Fruit fly (Drosophila melanogaster) whole organism, embryonic: ENCODE measurements around the gene UQCR-6.4L.

ENCODE experiments used
- Abd-B ChIP-seq: fragments of 200-800 bp; sonication (Bioruptor generic); optimal IDR thresholded peaks from 2 replicates; lab custom pipeline; 2018; ENCODE audit warnings: missing biosample characterization, mild to moderate bottlenecking, missing genetic modification characterization, moderate library complexity
- Aef1 ChIP-seq: fragments of 200-800 bp; sonication (Bioruptor generic); IDR thresholded peaks from 3 replicates; pipeline ENCODE4 v1.3.6; 2022; ENCODE audit warnings: missing biosample characterization, missing genetic modification characterization
- Bgb ChIP-seq: fragments of 200-800 bp; sonication (Bioruptor generic); IDR thresholded peaks from 2 replicates; pipeline ENCODE4 v1.3.6; 2022; ENCODE audit warnings: missing biosample characterization, missing genetic modification characterization; ENCODE audit not compliant: partially characterized antibody
- C15 ChIP-seq: fragments of 200-800 bp; sonication (Bioruptor generic); IDR thresholded peaks from 3 replicates; pipeline ENCODE4 v1.3.6; 2022; ENCODE audit warnings: missing biosample characterization, missing genetic modification characterization
- CG10147 ChIP-seq: fragments of 200-800 bp; sonication (Bioruptor generic); optimal IDR thresholded peaks from 2 replicates; lab custom pipeline; 2019; ENCODE audit warnings: missing biosample characterization, mild to moderate bottlenecking, missing genetic modification characterization, moderate library complexity
- CG10267 ChIP-seq: fragments of 200-800 bp; sonication (Bioruptor generic); optimal IDR thresholded peaks from 2 replicates; lab custom pipeline; 2018; ENCODE audit warnings: missing biosample characterization, mild to moderate bottlenecking, missing genetic modification characterization, moderate library complexity
- CG11456 ChIP-seq: fragments of 200-800 bp; sonication (Bioruptor generic); IDR thresholded peaks from 3 replicates; pipeline ENCODE4 v1.3.6; 2022; ENCODE audit warnings: missing biosample characterization, missing genetic modification characterization
- CG11560 ChIP-seq: fragments of 200-800 bp; sonication (Bioruptor generic); IDR thresholded peaks from 3 replicates; pipeline ENCODE4 v1.3.6; 2022; ENCODE audit warnings: missing biosample characterization, missing genetic modification characterization
- CG12071 ChIP-seq: fragments of 200-800 bp; sonication (Bioruptor generic); optimal IDR thresholded peaks from 3 replicates; lab custom pipeline; 2018; ENCODE audit warnings: missing biosample characterization, mild to moderate bottlenecking, missing genetic modification characterization
- CG12155 ChIP-seq: fragments of 200-800 bp; sonication (Bioruptor generic); optimal IDR thresholded peaks from 3 replicates; lab custom pipeline; 2016; ENCODE audit warnings: missing biosample characterization, missing genetic modification characterization
- CG12219 ChIP-seq: fragments of 200-800 bp; sonication (Bioruptor generic); optimal IDR thresholded peaks from 3 replicates; lab custom pipeline; 2018; ENCODE audit warnings: missing biosample characterization, mild to moderate bottlenecking, missing genetic modification characterization
- CG14710 ChIP-seq: fragments of 200-800 bp; sonication (Bioruptor generic); optimal IDR thresholded peaks from 3 replicates; lab custom pipeline; 2019; ENCODE audit warnings: missing biosample characterization, mild to moderate bottlenecking, missing genetic modification characterization, moderate library complexity
- CG17612 ChIP-seq: fragments of 200-800 bp; sonication (Bioruptor generic); IDR thresholded peaks from 2 replicates; pipeline ENCODE4 v1.3.6; 2022; ENCODE audit warnings: missing biosample characterization, missing genetic modification characterization
- CG3281 ChIP-seq: fragments of 200-800 bp; sonication (Bioruptor generic); optimal IDR thresholded peaks from 3 replicates; lab custom pipeline; 2017; ENCODE audit warnings: missing biosample characterization, mild to moderate bottlenecking, missing genetic modification characterization
- CG3995 ChIP-seq: fragments of 200-800 bp; sonication (Bioruptor generic); optimal IDR thresholded peaks from 3 replicates; lab custom pipeline; 2016; ENCODE audit warnings: missing biosample characterization, missing genetic modification characterization
- CG4328 ChIP-seq: fragments of 200-800 bp; sonication (Bioruptor generic); optimal IDR thresholded peaks from 3 replicates; lab custom pipeline; 2017; ENCODE audit warnings: missing biosample characterization, missing genetic modification reagents, missing genetic modification characterization
- CG4360 ChIP-seq: fragments of 200-800 bp; sonication (Bioruptor generic); IDR thresholded peaks from 2 replicates; pipeline ENCODE4 v1.3.6; 2022; ENCODE audit warnings: missing biosample characterization, missing genetic modification characterization
- CG4617 ChIP-seq: fragments of 200-800 bp; sonication (Bioruptor generic); optimal IDR thresholded peaks from 3 replicates; lab custom pipeline; 2016; ENCODE audit warnings: missing biosample characterization, missing genetic modification characterization, borderline replicate concordance
- CG4820 ChIP-seq: fragments of 200-800 bp; sonication (Bioruptor generic); optimal IDR thresholded peaks from 3 replicates; lab custom pipeline; 2016; ENCODE audit warnings: missing biosample characterization, missing genetic modification characterization
- CG5953 ChIP-seq: fragments of 200-800 bp; sonication (Bioruptor generic); IDR thresholded peaks from 2 replicates; pipeline ENCODE4 v1.3.6; 2022; ENCODE audit warnings: missing biosample characterization, missing genetic modification characterization
- CG7556 ChIP-seq: fragments of 200-800 bp; sonication (Bioruptor generic); optimal IDR thresholded peaks from 2 replicates; lab custom pipeline; 2017; ENCODE audit warnings: missing biosample characterization, mild to moderate bottlenecking, missing genetic modification characterization
- CG7745 ChIP-seq: fragments of 200-800 bp; sonication (Bioruptor generic); optimal IDR thresholded peaks from 2 replicates; lab custom pipeline; 2018; ENCODE audit warnings: missing biosample characterization, mild to moderate bottlenecking, missing genetic modification characterization, moderate library complexity
- CG7839 ChIP-seq: fragments of 200-800 bp; sonication (Bioruptor generic); optimal IDR thresholded peaks from 3 replicates; lab custom pipeline; 2018; ENCODE audit warnings: missing biosample characterization, mild to moderate bottlenecking, missing genetic modification characterization, moderate library complexity
- CG7963 ChIP-seq: fragments of 200-800 bp; sonication (Bioruptor generic); IDR thresholded peaks from 3 replicates; pipeline ENCODE4 v1.3.6; 2022; ENCODE audit warnings: missing biosample characterization, missing genetic modification characterization; ENCODE audit not compliant: partially characterized antibody
- CG9609 ChIP-seq: fragments of 200-800 bp; sonication (Bioruptor generic); optimal IDR thresholded peaks from 3 replicates; lab custom pipeline; 2016; ENCODE audit warnings: missing biosample characterization, missing genetic modification characterization
- Dbx ChIP-seq: fragments of 200-800 bp; sonication (Bioruptor generic); IDR thresholded peaks from 3 replicates; pipeline ENCODE4 v1.3.6; 2022; ENCODE audit warnings: missing biosample characterization, missing genetic modification characterization
- Dip3 ChIP-seq: fragments of 200-800 bp; sonication (Bioruptor generic); optimal IDR thresholded peaks from 3 replicates; lab custom pipeline; 2016; ENCODE audit warnings: missing biosample characterization, missing genetic modification characterization
- Doc2 ChIP-seq: fragments of 200-800 bp; sonication (Bioruptor generic); IDR thresholded peaks from 2 replicates; pipeline ENCODE4 v1.3.6; 2022; ENCODE audit warnings: missing biosample characterization, missing genetic modification characterization
- E2f2 ChIP-seq: fragments of 200-800 bp; sonication (Bioruptor generic); IDR thresholded peaks from 2 replicates; pipeline ENCODE4 v1.3.6; 2022; ENCODE audit warnings: missing biosample characterization, missing genetic modification characterization
- HmgD ChIP-seq: fragments of 200-800 bp; sonication (Bioruptor generic); optimal IDR thresholded peaks from 3 replicates; lab custom pipeline; 2016; ENCODE audit warnings: missing biosample characterization, missing genetic modification characterization
- Meics ChIP-seq: fragments of 200-800 bp; sonication (Bioruptor generic); optimal IDR thresholded peaks from 2 replicates; lab custom pipeline; 2017; ENCODE audit warnings: missing biosample characterization, mild to moderate bottlenecking, missing genetic modification characterization
- NFAT ChIP-seq: fragments of 200-800 bp; sonication (Bioruptor generic); IDR thresholded peaks from 2 replicates; pipeline ENCODE4 v1.3.6; 2022; ENCODE audit warnings: missing biosample characterization, missing genetic modification characterization
- Nf-YC ChIP-seq: fragments of 200-800 bp; optimal IDR thresholded peaks from 3 replicates; lab custom pipeline; 2019; ENCODE audit warnings: missing biosample characterization, mild to moderate bottlenecking, missing genetic modification characterization, moderate library complexity
- Poxn ChIP-seq: fragments of 200-800 bp; sonication (Bioruptor generic); IDR thresholded peaks from 2 replicates; pipeline ENCODE4 v1.3.6; 2022; ENCODE audit warnings: missing biosample characterization, missing genetic modification characterization
- TFAM ChIP-seq: fragments of 200-800 bp; sonication (Bioruptor generic); optimal IDR thresholded peaks from 2 replicates; lab custom pipeline; 2017; ENCODE audit warnings: missing biosample characterization, missing genetic modification characterization, inconsistent platforms
- Xrp1 ChIP-seq: fragments of 200-800 bp; sonication (Bioruptor generic); IDR thresholded peaks from 2 replicates; pipeline ENCODE4 v1.3.6; 2022; ENCODE audit warnings: missing biosample characterization, missing genetic modification characterization
- dan ChIP-seq: fragments of 200-800 bp; sonication (Bioruptor generic); IDR thresholded peaks from 2 replicates; pipeline ENCODE4 v1.3.6; 2022; ENCODE audit warnings: missing biosample characterization, missing genetic modification characterization
- dmrt11E ChIP-seq: fragments of 200-800 bp; sonication (Bioruptor generic); optimal IDR thresholded peaks from 3 replicates; lab custom pipeline; 2018; ENCODE audit warnings: missing biosample characterization, mild to moderate bottlenecking, missing genetic modification characterization, moderate library complexity
- emc ChIP-seq: fragments of 200-800 bp; sonication (Bioruptor generic); optimal IDR thresholded peaks from 2 replicates; lab custom pipeline; 2016; ENCODE audit warnings: missing biosample characterization, missing genetic modification characterization
- exex ChIP-seq: fragments of 200-800 bp; sonication (Bioruptor generic); optimal IDR thresholded peaks from 4 replicates; lab custom pipeline; 2018; ENCODE audit warnings: missing biosample characterization, mild to moderate bottlenecking, missing genetic modification characterization, moderate library complexity
- eyg ChIP-seq: fragments of 200-800 bp; sonication (Bioruptor generic); optimal IDR thresholded peaks from 3 replicates; lab custom pipeline; 2016; ENCODE audit warnings: missing biosample characterization, missing genetic modification characterization
- gfzf ChIP-seq: fragments of 200-800 bp; sonication (Bioruptor generic); optimal IDR thresholded peaks from 2 replicates; lab custom pipeline; 2016; ENCODE audit warnings: missing biosample characterization, mild to moderate bottlenecking, missing genetic modification characterization, moderate library complexity
- h ChIP-seq: fragments of >200 bp; optimal IDR thresholded peaks from 2 replicates; lab custom pipeline; 2017
- ham ChIP-seq: fragments of 200-800 bp; sonication (Bioruptor generic); IDR thresholded peaks from 2 replicates; pipeline ENCODE4 v1.3.6; 2022; ENCODE audit warnings: missing biosample characterization, missing genetic modification characterization
- maf-S ChIP-seq: fragments of 200-800 bp; sonication (Bioruptor generic); optimal IDR thresholded peaks from 2 replicates; lab custom pipeline; 2016; ENCODE audit warnings: missing biosample characterization, missing genetic modification characterization
- oc ChIP-seq: fragments of 200-800 bp; sonication (Bioruptor generic); optimal IDR thresholded peaks from 2 replicates; lab custom pipeline; 2018; ENCODE audit warnings: missing biosample characterization, mild to moderate bottlenecking, missing genetic modification characterization, moderate library complexity
- schlank ChIP-seq: fragments of 200-800 bp; sonication (Bioruptor generic); optimal IDR thresholded peaks from 2 replicates; lab custom pipeline; 2018; ENCODE audit warnings: missing biosample characterization, mild to moderate bottlenecking, missing genetic modification characterization
- scrt ChIP-seq: fragments of 200-800 bp; sonication (Bioruptor generic); optimal IDR thresholded peaks from 2 replicates; lab custom pipeline; 2018; ENCODE audit warnings: missing biosample characterization, mild to moderate bottlenecking, missing genetic modification characterization, moderate library complexity
- seq ChIP-seq: fragments of 200-800 bp; sonication (Bioruptor generic); IDR thresholded peaks from 2 replicates; pipeline ENCODE4 v1.3.6; 2022; ENCODE audit warnings: missing biosample characterization, missing genetic modification characterization
- ssp ChIP-seq: fragments of 200-800 bp; sonication (Bioruptor generic); IDR thresholded peaks from 2 replicates; pipeline ENCODE4 v1.3.6; 2022; ENCODE audit warnings: missing biosample characterization, missing genetic modification characterization
- tin ChIP-seq: fragments of 200-800 bp; sonication (Bioruptor generic); optimal IDR thresholded peaks from 3 replicates; lab custom pipeline; 2016; ENCODE audit warnings: missing biosample characterization, missing genetic modification characterization
- vfl ChIP-seq: fragments of 200-800 bp; sonication (Bioruptor generic); optimal IDR thresholded peaks from 2 replicates; lab custom pipeline; 2016; ENCODE audit warnings: missing biosample characterization, missing genetic modification characterization

UQCR-6.4L gene

dm6 chr3L:16612152-16612551 is 45.6 kb downstream of the UQCR-6.4L start, which contains the start of gene CG4101 (continued):
- TF ChIP-seq ham (GFP tag; lab: Robert Waterston, UW): peak; percentile 39; the same call in 1 of the 2 replicates
- TF ChIP-seq CG4328: peak; percentile 60
- peak; percentile 86 for TF ChIP-seq Dbx
- peak; percentile 35 for TF ChIP-seq HmgD
- peak; percentile 65; the same call in 1 of the 2 replicates for TF ChIP-seq E2f2
- peak; percentile 48 for TF ChIP-seq schlank (tag; lab: Kevin White, UChicago)
- peak; percentile 85 for TF ChIP-seq CG10267 (tag; lab: Kevin White, UChicago)
- TF ChIP-seq CG12219 (GFP tag; lab: Kevin White, UChicago): peak; percentile 64
- TF ChIP-seq eyg: peak; percentile 11
- TF ChIP-seq CG7963 (GFP tag; lab: Robert Waterston, UW): no peak
- TF ChIP-seq gfzf (GFP tag; lab: Kevin White, UChicago): peak; percentile 72
- TF ChIP-seq Meics (GFP tag; lab: Kevin White, UChicago): peak; percentile 69
- TF ChIP-seq vfl (GFP tag; lab: Kevin White, UChicago): peak; percentile 81
- peak; percentile 85 for TF ChIP-seq Xrp1 (GFP tag; lab: Robert Waterston, UW)
- peak; percentile 81 for TF ChIP-seq NFAT (GFP tag; lab: Robert Waterston, UW)
- TF ChIP-seq CG11560 (tag; lab: Robert Waterston, UW): 0 out of 3 replicates have a peak, but pooled peaks have one; percentile 48
- TF ChIP-seq Poxn (GFP tag; lab: Robert Waterston, UW): no peak
- TF ChIP-seq CG7745 (tag; lab: Kevin White, UChicago): no peak
- peak; percentile 87 for TF ChIP-seq CG14710 (tag; lab: Kevin White, UChicago)
- peak; percentile 62 for TF ChIP-seq CG9609 (GFP tag; lab: Kevin White, UChicago)
- peak; percentile 74 for TF ChIP-seq CG4820 (GFP tag; lab: Kevin White, UChicago)
- TF ChIP-seq CG7839 (tag; lab: Kevin White, UChicago): peak; percentile 79
- TF ChIP-seq seq (GFP tag; lab: Robert Waterston, UW): peak; percentile 63; the same call in 1 of the 2 replicates
- peak; percentile 82 for TF ChIP-seq CG10147 (GFP tag; lab: Kevin White, UChicago)
- TF ChIP-seq C15 (GFP tag; lab: Robert Waterston, UW): 0 out of 3 replicates have a peak, but pooled peaks have one; percentile 41
- peak; percentile 57 for TF ChIP-seq ssp (GFP tag; lab: Robert Waterston, UW)
- peak; percentile 90 for TF ChIP-seq CG3281 (GFP tag; lab: Kevin White, UChicago)
- TF ChIP-seq Dip3: peak; percentile 96
- TF ChIP-seq emc (GFP tag; lab: Kevin White, UChicago): peak; percentile 21
- TF ChIP-seq CG4360 (GFP tag; lab: Robert Waterston, UW): peak; percentile 50
- TF ChIP-seq CG7556 (GFP tag; lab: Kevin White, UChicago): peak; percentile 53
- TF ChIP-seq Aef1 (GFP tag; lab: Robert Waterston, UW): peak; percentile 80
- peak; percentile 74 for TF ChIP-seq maf-S (GFP tag; lab: Kevin White, UChicago)
- no peak for TF ChIP-seq Doc2
- TF ChIP-seq dmrt11E (tag; lab: Kevin White, UChicago): peak; percentile 71
- no peak for TF ChIP-seq CG5953 (GFP tag; lab: Robert Waterston, UW)
- TF ChIP-seq TFAM: no peak
- TF ChIP-seq CG17612: no peak
- peak; percentile 51; the same call in 1 of the 2 replicates for TF ChIP-seq Bgb
- peak; percentile 43 for TF ChIP-seq scrt (GFP tag; lab: Kevin White, UChicago)
- peak; percentile 75 for TF ChIP-seq Abd-B (GFP tag; lab: Kevin White, UChicago)
- peak; percentile 76 for TF ChIP-seq tin (GFP tag; lab: Kevin White, UChicago)
- peak; percentile 51 for TF ChIP-seq CG4617 (GFP tag; lab: Kevin White, UChicago)
- TF ChIP-seq dan (GFP tag; lab: Robert Waterston, UW): no peak
- TF ChIP-seq CG3995 (GFP tag; lab: Kevin White, UChicago): peak; percentile 53
- TF ChIP-seq CG11456: peak; percentile 82
- TF ChIP-seq exex (tag; lab: Kevin White, UChicago): peak; percentile 53
- peak; percentile 44 for TF ChIP-seq oc (tag; lab: Kevin White, UChicago)
- TF ChIP-seq Nf-YC (tag; lab: Kevin White, UChicago): peak; percentile 75
- TF ChIP-seq CG12071 (GFP tag; lab: Kevin White, UChicago): peak; percentile 15
- no peak for TF ChIP-seq h (lab: Kevin White, UChicago)
- peak; percentile 76 for TF ChIP-seq CG12155
